Fruit fly (Drosophila melanogaster): ENCODE data around the gene O-fut2.

O-fut2 gene

DNA sequence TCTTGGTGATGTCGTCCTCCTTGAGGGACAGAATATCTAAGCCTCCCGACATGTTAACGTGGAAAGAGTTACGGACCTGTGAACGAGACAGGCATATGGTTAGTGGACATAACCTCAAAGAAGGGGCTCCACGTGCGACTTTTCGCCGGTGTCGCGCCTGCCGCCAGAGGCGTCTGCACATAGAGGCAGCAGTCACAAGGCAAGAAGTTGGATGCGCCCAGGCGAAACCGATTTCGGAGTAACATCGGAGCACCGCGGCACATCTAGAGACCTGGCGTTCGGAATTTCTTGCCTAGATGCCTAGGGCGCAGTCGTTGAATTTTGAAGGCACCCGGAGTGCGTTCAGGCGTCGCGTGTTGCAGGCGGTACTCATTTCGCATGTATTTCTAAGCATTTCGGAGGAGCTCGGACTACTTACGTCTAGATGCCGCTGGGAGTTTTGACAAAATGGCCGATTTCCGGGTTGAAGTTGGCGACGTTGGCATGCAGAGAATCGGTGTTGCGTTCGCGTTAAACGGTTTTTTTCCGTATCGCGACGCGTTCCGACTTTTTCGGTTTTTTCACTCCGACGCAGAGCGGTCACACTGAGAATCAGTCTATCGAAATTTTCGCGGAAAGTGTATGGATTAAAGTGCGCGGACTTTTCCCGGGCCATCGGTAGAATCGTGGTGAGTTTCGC lies 17.2 kb upstream of the O-fut2 start, which contains the start of the genes sta and inc (continued):
- TF ChIP-seq wor (GFP tag; IDR thresholded peaks at IDR 0.05) (no peak), fu2 (GFP tag; optimal IDR thresholded peaks at IDR 0.05) (peak; percentile 40), CG4854 (GFP tag; optimal IDR thresholded peaks at IDR 0.05) (no peak), CG30431 (GFP tag; optimal IDR thresholded peaks at IDR 0.05) (peak; percentile 26), Sox102F (GFP tag; optimal IDR thresholded peaks at IDR 0.05) (no peak), Dbx (GFP tag; IDR thresholded peaks at IDR 0.05) (peak; percentile 80), lab (GFP tag; optimal IDR thresholded peaks at IDR 0.05) (peak; percentile 92), schlank (tag; optimal IDR thresholded peaks at IDR 0.05) (peak; percentile 67), zf30C (GFP tag; optimal IDR thresholded peaks at IDR 0.05) (peak; percentile 34), Xrp1 (GFP tag; IDR thresholded peaks at IDR 0.05) (no peak), HmgZ (tag; optimal IDR thresholded peaks at IDR 0.05) (peak; percentile 85), tup (GFP tag; optimal IDR thresholded peaks at IDR 0.05) (peak; percentile 17), CG17186 (GFP tag; optimal IDR thresholded peaks at IDR 0.05) (peak; percentile 84), cad (GFP tag; optimal IDR thresholded peaks at IDR 0.05) (no peak), CG8089 (GFP tag; optimal IDR thresholded peaks at IDR 0.05) (peak; percentile 45), Awh (GFP tag; IDR thresholded peaks at IDR 0.05) (peak; percentile 21; the same call in 1 of the 2 replicates), gsb (GFP tag; IDR thresholded peaks at IDR 0.05) (no peak; the same call in 1 of the 2 replicates), CG11504 (tag; optimal IDR thresholded peaks at IDR 0.05) (peak; percentile 57), Poxn (GFP tag; IDR thresholded peaks at IDR 0.05) (no peak), CG18262 (tag; optimal IDR thresholded peaks at IDR 0.05) (peak; percentile 63), repo (GFP tag; optimal IDR thresholded peaks at IDR 0.05) (peak; percentile 54), CG14014 (GFP tag; IDR thresholded peaks at IDR 0.05) (peak; percentile 45; the same call in 1 of the 2 replicates), CG10431 (GFP tag; optimal IDR thresholded peaks at IDR 0.05) (peak; percentile 91), CG2889 (GFP tag; IDR thresholded peaks at IDR 0.05) (no peak), dmrt99B (tag; optimal IDR thresholded peaks at IDR 0.05) (peak; percentile 49), toy (GFP tag; IDR thresholded peaks at IDR 0.05) (no peak), HLH3B (GFP tag; IDR thresholded peaks at IDR 0.05) (peak; percentile 31; the same call in 1 of the 2 replicates), CG12659 (GFP tag; optimal IDR thresholded peaks at IDR 0.05) (peak; percentile 94), h (optimal IDR thresholded peaks at IDR 0.05) (no peak), org-1 (GFP tag; optimal IDR thresholded peaks at IDR 0.05) (peak; percentile 59), zen2 (GFP tag; IDR thresholded peaks at IDR 0.05; ENCODE audit: partially characterized antibody) (peak; percentile 66; the same call in 2 of the 3 replicates), ttk (GFP tag; IDR thresholded peaks at IDR 0.05) (peak; percentile 32; the same call in 1 of the 2 replicates), rib (GFP tag; IDR thresholded peaks at IDR 0.05) (peak; percentile 79; the same call in 1 of the 2 replicates), gsb-n (tag; optimal IDR thresholded peaks at IDR 0.05) (peak; percentile 69), CG9727 (GFP tag; optimal IDR thresholded peaks at IDR 0.05) (peak; percentile 71), prd (optimal IDR thresholded peaks at IDR 0.05) (no peak), prd (GFP tag; IDR thresholded peaks at IDR 0.05) (0 out of 3 replicates have a peak, but pooled peaks have one; percentile 40), Trl (optimal IDR thresholded peaks at IDR 0.05) (no peak), Trl (GFP tag; optimal IDR thresholded peaks at IDR 0.05) (peak; percentile 63), jing (GFP tag; optimal IDR thresholded peaks at IDR 0.05) (no peak), CG9876 (GFP tag; optimal IDR thresholded peaks at IDR 0.05) (peak; percentile 46), pzg (GFP tag; optimal IDR thresholded peaks at IDR 0.05) (peak; percentile 98), CG13624 (GFP tag; optimal IDR thresholded peaks at IDR 0.05) (peak; percentile 73), cato (GFP tag; optimal IDR thresholded peaks at IDR 0.05; ENCODE audit: borderline replicate concordance) (no peak), pnt (GFP tag; optimal IDR thresholded peaks at IDR 0.05) (no peak), MBD-R2 (GFP tag; IDR thresholded peaks at IDR 0.05) (peak; percentile 61), Deaf1 (tag; optimal IDR thresholded peaks at IDR 0.05) (peak; percentile 42), CG32767 (GFP tag; IDR thresholded peaks at IDR 0.05) (0 out of 2 replicates have a peak, but pooled peaks have one; percentile 40), NK7.1 (GFP tag; optimal IDR thresholded peaks at IDR 0.05) (no peak), sim (GFP tag; IDR thresholded peaks at IDR 0.05) (peak; percentile 58), bcd (GFP tag; optimal IDR thresholded peaks at IDR 0.05) (peak; percentile 85)
